Fruit fly (Drosophila melanogaster): ENCODE results near the gene CG14323.

dm6 chr3R:17666797-17667156 lies 44.9 kb upstream of the CG14323 start:
- TF ChIP-seq psq (optimal IDR thresholded peaks at IDR 0.05) (no peak), ttk (optimal IDR thresholded peaks at IDR 0.05) (no peak)
